Worm (Caenorhabditis elegans) whole organism, early embryonic: Measurements from ENCODE around the gene srw-60.

ENCODE experiments used
- B0310.2 ChIP-seq: sonication (generic microtip); optimal IDR thresholded peaks from 2 replicates; lab custom pipeline; 2016; ENCODE audit warnings: mild to moderate bottlenecking, missing genetic modification characterization, missing compliant biosample characterization
- F13C5.2 ChIP-seq: sonication (generic microtip); optimal IDR thresholded peaks from 2 replicates; lab custom pipeline; 2017; ENCODE audit warnings: mild to moderate bottlenecking, missing genetic modification characterization, inconsistent platforms, missing compliant biosample characterization
- aly-1 ChIP-seq: sonication (generic microtip); optimal IDR thresholded peaks from 2 replicates; lab custom pipeline; 2016; ENCODE audit warnings: missing genetic modification characterization, missing compliant biosample characterization
- ama-1 ChIP-seq: fragments of 150-350 bp; optimal IDR thresholded peaks from 2 replicates; lab custom pipeline; 2014
- ceh-13 ChIP-seq: fragments of 200-800 bp; sonication (Bioruptor generic); optimal IDR thresholded peaks from 2 replicates; lab custom pipeline; 2018; ENCODE audit warnings: mild to moderate bottlenecking, missing genetic modification characterization, missing compliant biosample characterization
- ceh-36 ChIP-seq: sonication (generic microtip); optimal IDR thresholded peaks from 2 replicates; lab custom pipeline; 2016; ENCODE audit warnings: missing genetic modification characterization, inconsistent platforms, missing compliant biosample characterization
- ets-7 ChIP-seq: sonication (generic microtip); optimal IDR thresholded peaks from 2 replicates; lab custom pipeline; 2016; ENCODE audit warnings: missing genotype, missing genetic modification characterization, missing compliant biosample characterization
- flt-1 ChIP-seq: fragments of 200-800 bp; sonication (Bioruptor generic); IDR thresholded peaks from 2 replicates; pipeline ENCODE4 v1.3.6; 2022; ENCODE audit warnings: missing genetic modification characterization, missing compliant biosample characterization
- hmbx-1 ChIP-seq: sonication (generic microtip); optimal IDR thresholded peaks from 2 replicates; lab custom pipeline; 2016; ENCODE audit warnings: mild to moderate bottlenecking, missing genetic modification characterization, missing compliant biosample characterization
- hmg-4 ChIP-seq: fragments of 200-800 bp; sonication (Bioruptor generic); optimal IDR thresholded peaks from 2 replicates; lab custom pipeline; 2018; ENCODE audit warnings: mild to moderate bottlenecking, missing genetic modification characterization, missing compliant biosample characterization
- hnd-1 ChIP-seq: sonication (generic microtip); optimal IDR thresholded peaks from 2 replicates; lab custom pipeline; 2016; ENCODE audit warnings: missing genetic modification characterization, missing compliant biosample characterization
- pes-1 ChIP-seq: fragments of 200-800 bp; sonication (Bioruptor generic); IDR thresholded peaks from 2 replicates; pipeline ENCODE4 v1.3.6; 2022; ENCODE audit warnings: missing genetic modification reagents, missing genetic modification characterization, missing compliant biosample characterization
- scrt-1 ChIP-seq: fragments of 200-800 bp; sonication (Bioruptor generic); IDR thresholded peaks from 2 replicates; pipeline ENCODE4 v1.3.6; 2022; ENCODE audit warnings: missing genetic modification characterization, missing compliant biosample characterization
- sea-1 ChIP-seq: fragments of 200-800 bp; sonication (Bioruptor generic); conservative IDR thresholded peaks from 2 replicates; pipeline ENCODE4 v1.3.6; 2022; ENCODE audit warnings: missing genetic modification characterization, missing compliant biosample characterization
- tbx-11 ChIP-seq: fragments of 200-800 bp; sonication (Bioruptor generic); IDR thresholded peaks from 2 replicates; pipeline ENCODE4 v1.3.6; 2022; ENCODE audit warnings: missing genetic modification characterization, missing compliant biosample characterization
- tbx-37 ChIP-seq: fragments of 200-800 bp; sonication (Bioruptor generic); conservative IDR thresholded peaks from 2 replicates; pipeline ENCODE4 v1.3.6; 2022; ENCODE audit warnings: missing genetic modification reagents, missing genetic modification characterization, missing compliant biosample characterization
- tra-4 ChIP-seq: sonication (generic microtip); optimal IDR thresholded peaks from 2 replicates; lab custom pipeline; 2017; ENCODE audit warnings: missing genetic modification characterization, missing compliant biosample characterization

The srw-60 gene

ce11 chrII:2958308-2958707, at the start of gene srw-60:
Gene srw-60 (plus strand): TSS chrII:2958608.
- no peak for TF ChIP-seq tbx-11
- no peak for TF ChIP-seq hnd-1 (tag; lab: Kevin White, UChicago)
- no peak for TF ChIP-seq sea-1 (GFP tag; lab: Robert Waterston, UW)
- TF ChIP-seq ets-7 (tag; lab: Kevin White, UChicago), result no peak
- TF ChIP-seq hmbx-1 (tag; lab: Kevin White, UChicago), result no peak
- no peak for TF ChIP-seq ama-1 (lab: Kevin White, UChicago)

ce11 chrII:2913505-2913904, 44.9 kb upstream of the srw-60 start, which contains the start of gene ubc-15:
Gene ubc-15 (minus strand): TSS chrII:2913605.
- TF ChIP-seq scrt-1 (GFP tag; lab: Robert Waterston, UW), result no peak
- TF ChIP-seq ets-7 (tag; lab: Kevin White, UChicago), result no peak
- TF ChIP-seq tbx-11, result no peak
- no peak for TF ChIP-seq F13C5.2 (tag; lab: Kevin White, UChicago)
- TF ChIP-seq ama-1 (lab: Kevin White, UChicago), result no peak
- TF ChIP-seq pes-1 (GFP tag; lab: Robert Waterston, UW), result no peak

- TF ChIP-seq tbx-11, result no peak
Observed at ce11 chrII:2919074-2919857, 39.1 kb upstream of the srw-60 start, which contains the start of the genes ncap-1 and Y110A2AR.1. Gene ncap-1 (minus strand): TSS chrII:2919314. Gene Y110A2AR.1 (plus strand): TSS chrII:2919710.

ce11 chrII:2920234-2920633, 38.2 kb upstream of the srw-60 start:
- no peak for TF ChIP-seq ceh-13 (GFP tag; lab: Kevin White, UChicago)

- TF ChIP-seq tbx-11 (no peak), hmbx-1 (tag; lab: Kevin White, UChicago) (no peak), scrt-1 (GFP tag; lab: Robert Waterston, UW) (no peak), ceh-13 (GFP tag; lab: Kevin White, UChicago) (no peak), sea-1 (GFP tag; lab: Robert Waterston, UW) (no peak), hmg-4 (GFP tag; lab: Kevin White, UChicago) (no peak)
Observed at ce11 chrII:2920817-2921458, 37.5 kb upstream of the srw-60 start.

ce11 chrII:2921860-2922259, 36.5 kb upstream of the srw-60 start:
- no peak for TF ChIP-seq pes-1 (GFP tag; lab: Robert Waterston, UW)
- no peak for TF ChIP-seq hnd-1 (tag; lab: Kevin White, UChicago)
- TF ChIP-seq tbx-11, result no peak
- TF ChIP-seq B0310.2, result no peak
- no peak for TF ChIP-seq scrt-1 (GFP tag; lab: Robert Waterston, UW)
- no peak for TF ChIP-seq ceh-36
- TF ChIP-seq ama-1 (lab: Kevin White, UChicago), result no peak
- TF ChIP-seq F13C5.2 (tag; lab: Kevin White, UChicago), result no peak
- TF ChIP-seq tbx-37 (GFP tag; lab: Robert Waterston, UW), result no peak
- TF ChIP-seq ceh-13 (GFP tag; lab: Kevin White, UChicago), result no peak
- no peak for TF ChIP-seq sea-1 (GFP tag; lab: Robert Waterston, UW)
- no peak for TF ChIP-seq aly-1 (tag; lab: Kevin White, UChicago)
- no peak for TF ChIP-seq hmbx-1 (tag; lab: Kevin White, UChicago)
- no peak for TF ChIP-seq flt-1
- TF ChIP-seq hmg-4 (GFP tag; lab: Kevin White, UChicago), result no peak
- TF ChIP-seq tra-4 (tag; lab: Kevin White, UChicago), result no peak
- no peak for TF ChIP-seq ets-7 (tag; lab: Kevin White, UChicago)

- no peak for TF ChIP-seq hnd-1 (tag; lab: Kevin White, UChicago)
Observed at ce11 chrII:2922359-2922758, 36.0 kb upstream of the srw-60 start.

ce11 chrII:2922782-2923181, 35.6 kb upstream of the srw-60 start:
- no peak for TF ChIP-seq tra-4 (tag; lab: Kevin White, UChicago)
- TF ChIP-seq pes-1 (GFP tag; lab: Robert Waterston, UW), result 0 out of 2 replicates have a peak, but pooled peaks have one; percentile 29

- TF ChIP-seq ceh-36, result peak; percentile 15
- TF ChIP-seq ets-7 (tag; lab: Kevin White, UChicago), result no peak
Observed at ce11 chrII:2923617-2924016, 34.8 kb upstream of the srw-60 start, which contains the start of gene ZK355.2. Gene ZK355.2 (plus strand): TSS chrII:2923917.
